Worm (Caenorhabditis elegans) whole organism, young adult: Measurements from ENCODE around the gene srj-21.

ENCODE experiments used
- Y79H2A.3 ChIP-seq: fragments of 200-800 bp; sonication (Bioruptor generic); conservative IDR thresholded peaks from 2 replicates; pipeline ENCODE4 v1.3.6; 2022; ENCODE audit warnings: missing genetic modification reagents, missing genetic modification characterization, missing compliant biosample characterization
- Y95B8A.8 ChIP-seq: fragments of 200-800 bp; sonication (Bioruptor generic); IDR thresholded peaks from 2 replicates; pipeline ENCODE4 v1.3.6; 2022; ENCODE audit warnings: missing genetic modification reagents, missing genetic modification characterization, missing compliant biosample characterization
- ama-1 ChIP-seq, 3 experiments: fragments of 150-350 bp in 1 of 3; sonication (generic microtip) in 2 of 3; optimal IDR thresholded peaks; 2 replicates each; lab custom pipeline; 2014 to 2018; ENCODE audit warnings: missing biosample characterization in 2 of 3, missing genetic modification characterization in 2 of 3, missing genetic modification reagents in 2 of 3
- ceh-100 ChIP-seq: fragments of 200-800 bp; sonication (Bioruptor generic); IDR thresholded peaks from 2 replicates; pipeline ENCODE4 v1.3.6; 2022; ENCODE audit warnings: missing genetic modification reagents, missing genetic modification characterization, missing compliant biosample characterization
- fkh-3 ChIP-seq: sonication (generic microtip); optimal IDR thresholded peaks from 2 replicates; lab custom pipeline; 2016; ENCODE audit warnings: mild to moderate bottlenecking, missing genetic modification characterization, missing compliant biosample characterization
- him-1 ChIP-seq: sonication (generic microtip); optimal IDR thresholded peaks from 2 replicates; lab custom pipeline; 2016; ENCODE audit warnings: missing genotype, missing genetic modification reagents, missing genetic modification characterization, missing compliant biosample characterization
- hmg-1.2 ChIP-seq: fragments of 200-800 bp; sonication (Bioruptor generic); IDR thresholded peaks from 2 replicates; pipeline ENCODE4 v1.3.6; 2022; ENCODE audit warnings: missing genetic modification reagents, missing genetic modification characterization, missing compliant biosample characterization
- nfya-2 ChIP-seq: fragments of 200-800 bp; sonication (Bioruptor generic); IDR thresholded peaks from 2 replicates; pipeline ENCODE4 v1.3.6; 2022; ENCODE audit warnings: missing genetic modification reagents, missing genetic modification characterization, missing compliant biosample characterization
- pha-4 ChIP-seq: fragments of 150-350 bp; sonication (generic microtip); optimal IDR thresholded peaks from 2 replicates; lab custom pipeline; 2014; ENCODE audit warnings: missing biosample characterization, missing genetic modification reagents, missing genetic modification characterization
- unc-62 ChIP-seq: fragments of 150-350 bp; optimal IDR thresholded peaks from 2 replicates; lab custom pipeline; 2014; ENCODE audit warnings: missing biosample characterization, missing genetic modification reagents, missing genetic modification characterization

DNA sequence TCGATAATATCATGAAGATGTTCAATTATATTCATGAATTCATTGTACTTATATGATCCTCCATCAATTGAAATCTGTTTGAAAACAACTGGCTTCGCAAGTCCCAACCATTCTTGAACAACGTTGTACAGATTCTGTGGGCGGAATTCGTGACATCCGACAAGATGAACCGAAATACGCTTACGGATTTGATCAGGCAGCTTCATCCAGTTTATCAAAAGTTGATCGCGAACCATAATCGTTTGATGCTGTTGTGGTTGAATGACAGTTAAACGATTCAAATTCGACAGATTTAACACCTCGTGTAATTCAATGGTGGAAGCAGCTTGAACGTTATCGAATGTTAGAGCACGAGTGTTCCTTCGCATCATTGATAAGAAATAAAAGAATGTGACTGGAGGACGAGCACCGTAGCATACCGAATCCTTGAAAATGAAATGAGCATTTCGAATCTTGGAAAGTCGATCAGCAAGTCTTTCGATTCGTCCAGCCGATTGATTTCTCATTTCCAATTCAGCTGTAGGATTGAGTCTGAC lies 31.4 kb upstream of the srj-21 start:
- TF ChIP-seq ama-1 (optimal IDR thresholded peaks at IDR 0.05; lab: Kevin White, UChicago) (no peak), ama-1 (GFP tag; optimal IDR thresholded peaks at IDR 0.05; lab: Kevin White, UChicago) (no peak), pha-4 (no peak), nfya-2 (no peak), fkh-3 (tag; lab: Kevin White, UChicago) (no peak), ceh-100 (no peak), Y79H2A.3 (GFP tag; lab: Robert Waterston, UW) (no peak), him-1 (tag; lab: Kevin White, UChicago) (no peak), hmg-1.2 (GFP tag; lab: Robert Waterston, UW) (no peak), Y95B8A.8 (GFP tag; lab: Robert Waterston, UW) (no peak), unc-62 (GFP tag; lab: Kevin White, UChicago) (no peak)
